Fruit fly (Drosophila melanogaster) Kc167 (cell line): ENCODE results near the gene CG2975.

ENCODE experiments used
- Sin3A ChIP-seq: fragments of >200 bp; optimal IDR thresholded peaks from 2 replicates; lab custom pipeline; 2018; ENCODE audit warnings: missing external identifiers
- ttk ChIP-seq: sonication (Bioruptor generic); optimal IDR thresholded peaks from 2 replicates; lab custom pipeline; 2017; ENCODE audit warnings: missing external identifiers

- TF ChIP-seq Sin3A (lab: Kevin White, UChicago) (no peak), ttk (lab: Kevin White, UChicago) (no peak)
Observed at dm6 chr2L:2829637-2830340, 10.1 kb upstream of the CG2975 start, which contains the start of gene Duox.
